Fruit fly (Drosophila melanogaster) Kc167 (cell line): ENCODE measurements around the gene Rok.

ENCODE experiments used
- Myc ChIP-seq: fragments of >200 bp; optimal IDR thresholded peaks from 2 replicates; lab custom pipeline; 2017; ENCODE audit warnings: missing external identifiers
- Sin3A ChIP-seq: fragments of >200 bp; optimal IDR thresholded peaks from 2 replicates; lab custom pipeline; 2018; ENCODE audit warnings: missing external identifiers
- h ChIP-seq: fragments of >200 bp; optimal IDR thresholded peaks from 3 replicates; lab custom pipeline; 2018; ENCODE audit warnings: missing external identifiers
- insv ChIP-seq: fragments of >200 bp; optimal IDR thresholded peaks from 3 replicates; lab custom pipeline; 2018; ENCODE audit warnings: missing external identifiers
- psq ChIP-seq: fragments of >200 bp; optimal IDR thresholded peaks from 2 replicates; lab custom pipeline; 2017; ENCODE audit warnings: missing external identifiers
- ttk ChIP-seq: sonication (Bioruptor generic); optimal IDR thresholded peaks from 2 replicates; lab custom pipeline; 2017; ENCODE audit warnings: missing external identifiers

DNA sequence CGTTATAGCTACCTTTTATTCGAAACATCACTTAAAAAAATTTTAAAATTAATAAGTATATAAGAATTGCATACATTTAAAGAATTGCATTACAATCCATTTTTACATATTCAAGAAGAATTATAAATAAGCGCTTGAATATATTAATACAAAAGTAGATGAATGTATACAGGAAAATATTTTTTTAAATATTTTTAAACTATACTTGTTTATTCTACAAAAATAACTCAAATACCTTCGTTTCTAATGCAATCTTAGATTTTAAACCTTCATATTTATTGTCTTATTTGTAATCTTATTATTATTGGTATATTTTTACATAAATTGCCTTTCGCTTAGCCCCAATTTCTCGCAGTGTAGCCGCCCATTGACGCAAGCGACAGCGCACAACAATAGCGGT, 39.9 kb upstream of the Rok start:
- TF ChIP-seq psq (lab: Kevin White, UChicago) (no peak), Myc (lab: Kevin White, UChicago) (no peak), h (lab: Kevin White, UChicago) (no peak), Sin3A (lab: Kevin White, UChicago) (no peak), ttk (lab: Kevin White, UChicago) (no peak), insv (no peak)
